Worm (Caenorhabditis elegans): ENCODE measurements around the gene Y19D2B.1.

ce11 chrII:10885250-10885649, 37.5 kb downstream of the Y19D2B.1 start:
- no peak for TF ChIP-seq sptf-1 (tag; optimal IDR thresholded peaks at IDR 0.05)
- TF ChIP-seq pha-4 (tag; optimal IDR thresholded peaks at IDR 0.05), result no peak
- no peak for TF ChIP-seq nhr-12 (tag; optimal IDR thresholded peaks at IDR 0.05)
- TF ChIP-seq ceh-43 (GFP tag; optimal IDR thresholded peaks at IDR 0.05), result no peak
- TF ChIP-seq nhr-237 (tag; optimal IDR thresholded peaks at IDR 0.05), result no peak
- no peak for TF ChIP-seq elt-1 (tag; optimal IDR thresholded peaks at IDR 0.05; ENCODE audit: borderline replicate concordance, insufficient read depth)
